Worm (Caenorhabditis elegans) whole organism, mixed stage, embryonic: ENCODE measurements around the gene F36D4.1.

ENCODE experiments used
- M03D4.4 ChIP-seq: sonication (generic microtip); optimal IDR thresholded peaks from 2 replicates; lab custom pipeline; 2017; ENCODE audit warnings: mild to moderate bottlenecking, missing genetic modification characterization, missing compliant biosample characterization
- elt-1 ChIP-seq: sonication (generic microtip); optimal IDR thresholded peaks from 2 replicates; lab custom pipeline; 2017; ENCODE audit warnings: missing genetic modification characterization, mild to moderate bottlenecking, missing compliant biosample characterization, antibody characterized with exemption, moderate library complexity, borderline replicate concordance; ENCODE audit not compliant: insufficient read depth
- hlh-1 ChIP-seq: fragments of 150-350 bp; optimal IDR thresholded peaks from 2 replicates; lab custom pipeline; 2014; ENCODE audit warnings: missing biosample characterization, missing genetic modification reagents, missing genetic modification characterization
- lin-13 ChIP-seq: fragments of 150-350 bp; optimal IDR thresholded peaks from 2 replicates; lab custom pipeline; 2014; ENCODE audit warnings: missing biosample characterization, missing genetic modification characterization
- lsy-2 ChIP-seq: fragments of 150-350 bp; optimal IDR thresholded peaks from 2 replicates; lab custom pipeline; 2014; ENCODE audit warnings: missing biosample characterization, missing genetic modification characterization
- mep-1 ChIP-seq: fragments of 150-350 bp; optimal IDR thresholded peaks from 2 replicates; lab custom pipeline; 2017; ENCODE audit warnings: missing biosample characterization, missing genetic modification reagents, missing genetic modification characterization, inconsistent platforms
- mls-2 ChIP-seq: sonication (generic microtip); optimal IDR thresholded peaks from 2 replicates; lab custom pipeline; 2016; ENCODE audit warnings: mild to moderate bottlenecking, missing genetic modification characterization, moderate library complexity, missing compliant biosample characterization
- nhr-237 ChIP-seq: fragments of 150-350 bp; optimal IDR thresholded peaks from 2 replicates; lab custom pipeline; 2014; ENCODE audit warnings: missing biosample characterization, missing genetic modification characterization
- nhr-28 ChIP-seq: fragments of 150-350 bp; optimal IDR thresholded peaks from 2 replicates; lab custom pipeline; 2014; ENCODE audit warnings: missing biosample characterization, missing genetic modification characterization
- pha-4 ChIP-seq: fragments of 150-350 bp; optimal IDR thresholded peaks from 2 replicates; lab custom pipeline; 2018; ENCODE audit warnings: missing biosample characterization, missing genetic modification reagents, missing genetic modification characterization
- snpc-4 ChIP-seq: fragments of 150-350 bp; optimal IDR thresholded peaks from 2 replicates; lab custom pipeline; 2014; ENCODE audit warnings: missing biosample characterization, missing genetic modification characterization
- unc-39 ChIP-seq: fragments of 150-350 bp; optimal IDR thresholded peaks from 2 replicates; lab custom pipeline; 2014; ENCODE audit warnings: missing biosample characterization, missing genetic modification characterization
- unc-62 ChIP-seq: fragments of 150-350 bp; optimal IDR thresholded peaks from 2 replicates; lab custom pipeline; 2014; ENCODE audit warnings: missing biosample characterization, missing genetic modification reagents, missing genetic modification characterization
- ztf-11 ChIP-seq: fragments of 150-350 bp; optimal IDR thresholded peaks from 2 replicates; lab custom pipeline; 2014; ENCODE audit warnings: missing biosample characterization, missing genetic modification characterization

DNA sequence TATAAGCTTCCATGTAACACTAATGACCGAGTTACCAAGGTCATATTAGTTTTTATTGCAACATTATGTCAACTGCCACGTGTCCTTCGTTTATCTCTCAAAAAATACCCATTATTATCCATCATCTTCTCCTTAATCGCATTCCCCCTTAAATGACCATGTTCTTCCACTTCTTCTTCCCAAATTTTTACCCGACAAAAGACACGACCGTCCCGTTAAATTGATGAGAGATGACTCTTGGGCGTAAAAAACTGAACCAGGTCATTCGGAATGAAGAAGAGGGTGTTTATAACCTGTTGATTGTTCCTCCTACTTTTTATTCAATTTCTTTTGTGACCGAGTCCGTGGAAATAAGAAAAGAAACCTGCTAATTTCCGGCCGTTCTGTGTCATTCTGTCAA, 27.9 kb downstream of the F36D4.1 start:
- TF ChIP-seq nhr-237 (tag; lab: Kevin White, UChicago) (no peak), ztf-11 (tag; lab: Kevin White, UChicago) (no peak), snpc-4 (no peak), M03D4.4 (no peak), mep-1 (tag; lab: Kevin White, UChicago) (no peak), lin-13 (tag; lab: Kevin White, UChicago) (no peak), lsy-2 (no peak), nhr-28 (no peak), elt-1 (tag; lab: Kevin White, UChicago) (no peak), pha-4 (tag; lab: Kevin White, UChicago) (no peak), unc-39 (tag; lab: Kevin White, UChicago) (no peak), hlh-1 (tag; lab: Kevin White, UChicago) (no peak), mls-2 (tag; lab: Kevin White, UChicago) (no peak), unc-62 (GFP tag; lab: Kevin White, UChicago) (no peak)
